Worm (Caenorhabditis elegans) whole organism, early embryonic: ENCODE results near the gene scp-1.

ENCODE experiments used
- B0310.2 ChIP-seq: sonication (generic microtip); optimal IDR thresholded peaks from 2 replicates; lab custom pipeline; 2016; ENCODE audit warnings: mild to moderate bottlenecking, missing genetic modification characterization, missing compliant biosample characterization
- ama-1 ChIP-seq: fragments of 150-350 bp; optimal IDR thresholded peaks from 2 replicates; lab custom pipeline; 2014
- ceh-13 ChIP-seq: fragments of 200-800 bp; sonication (Bioruptor generic); optimal IDR thresholded peaks from 2 replicates; lab custom pipeline; 2018; ENCODE audit warnings: mild to moderate bottlenecking, missing genetic modification characterization, missing compliant biosample characterization
- flt-1 ChIP-seq: fragments of 200-800 bp; sonication (Bioruptor generic); IDR thresholded peaks from 2 replicates; pipeline ENCODE4 v1.3.6; 2022; ENCODE audit warnings: missing genetic modification characterization, missing compliant biosample characterization
- hmg-4 ChIP-seq: fragments of 200-800 bp; sonication (Bioruptor generic); optimal IDR thresholded peaks from 2 replicates; lab custom pipeline; 2018; ENCODE audit warnings: mild to moderate bottlenecking, missing genetic modification characterization, missing compliant biosample characterization
- tbx-37 ChIP-seq: fragments of 200-800 bp; sonication (Bioruptor generic); conservative IDR thresholded peaks from 2 replicates; pipeline ENCODE4 v1.3.6; 2022; ENCODE audit warnings: missing genetic modification reagents, missing genetic modification characterization, missing compliant biosample characterization
- tra-4 ChIP-seq: sonication (generic microtip); optimal IDR thresholded peaks from 2 replicates; lab custom pipeline; 2017; ENCODE audit warnings: missing genetic modification characterization, missing compliant biosample characterization

DNA sequence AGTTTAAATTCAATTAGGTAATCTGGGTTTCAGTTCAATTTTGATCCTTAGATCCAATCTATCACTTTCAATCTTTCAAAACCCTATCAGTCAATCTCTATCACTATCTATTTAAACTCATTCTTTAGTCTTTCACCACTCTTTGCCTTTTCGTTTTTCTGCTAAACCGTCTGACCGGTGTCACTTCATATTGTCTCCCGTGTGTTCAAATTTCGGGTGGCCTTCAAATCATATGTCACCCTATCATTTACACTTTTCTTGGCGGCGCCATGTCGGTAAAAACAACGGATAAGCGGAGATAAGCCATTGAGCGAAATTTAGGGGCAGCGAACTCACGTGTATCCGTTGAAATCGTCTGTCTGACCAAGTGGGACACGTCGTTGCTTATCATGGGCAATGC, 10.1 kb downstream of the scp-1 start:
- no peak for TF ChIP-seq tbx-37 (GFP tag; lab: Robert Waterston, UW)
- TF ChIP-seq ama-1 (lab: Kevin White, UChicago) = no peak
- no peak for TF ChIP-seq tra-4 (tag; lab: Kevin White, UChicago)
- no peak for TF ChIP-seq flt-1 (GFP tag; lab: Robert Waterston, UW)
- no peak for TF ChIP-seq B0310.2 (tag; lab: Kevin White, UChicago)
- TF ChIP-seq hmg-4 = no peak
- TF ChIP-seq ceh-13 (GFP tag; lab: Kevin White, UChicago) = no peak
